Fruit fly (Drosophila melanogaster): ENCODE measurements around the gene Ldsdh1.

The Ldsdh1 gene

DNA sequence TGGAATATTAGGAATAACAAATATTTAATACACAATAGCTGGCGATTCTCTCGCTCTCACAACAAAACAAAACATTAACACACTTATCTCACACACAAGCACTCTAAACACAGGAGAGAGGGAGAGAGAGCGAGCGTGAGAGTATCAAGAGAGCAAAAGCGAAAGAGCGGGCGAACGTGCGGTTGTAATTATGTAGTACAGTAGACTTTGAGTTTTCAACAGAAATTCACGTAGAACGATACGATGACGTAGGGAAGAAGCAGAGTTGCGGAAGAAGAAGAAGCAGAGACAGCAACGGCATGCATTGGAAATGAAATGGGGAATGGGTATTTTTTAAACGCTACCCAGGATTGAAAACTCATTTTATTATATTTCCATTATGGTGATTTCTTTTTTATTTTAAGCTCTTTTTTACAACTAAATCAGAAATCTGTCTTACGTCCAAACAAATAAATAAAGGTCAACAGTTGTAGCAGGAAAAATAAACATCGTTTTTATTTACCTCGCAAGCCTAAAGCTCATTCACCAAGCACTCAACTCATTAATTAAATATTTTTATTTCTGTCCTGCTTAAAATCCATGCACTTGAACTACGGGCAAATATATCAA, 23.5 kb downstream of the Ldsdh1 start:
- TF ChIP-seq gl (tag; optimal IDR thresholded peaks at IDR 0.05) (peak; percentile 6), CG13204 (GFP tag; optimal IDR thresholded peaks at IDR 0.05) (no peak), CG4496 (GFP tag; IDR thresholded peaks at IDR 0.05) (peak; percentile 6; the same call in 1 of the 3 replicates), CG12605 (GFP tag; IDR thresholded peaks at IDR 0.05) (peak; percentile 26), rn (GFP tag; IDR thresholded peaks at IDR 0.05) (no peak), Ets98B (GFP tag; IDR thresholded peaks at IDR 0.05) (peak; percentile 7; the same call in 1 of the 2 replicates)

DNA sequence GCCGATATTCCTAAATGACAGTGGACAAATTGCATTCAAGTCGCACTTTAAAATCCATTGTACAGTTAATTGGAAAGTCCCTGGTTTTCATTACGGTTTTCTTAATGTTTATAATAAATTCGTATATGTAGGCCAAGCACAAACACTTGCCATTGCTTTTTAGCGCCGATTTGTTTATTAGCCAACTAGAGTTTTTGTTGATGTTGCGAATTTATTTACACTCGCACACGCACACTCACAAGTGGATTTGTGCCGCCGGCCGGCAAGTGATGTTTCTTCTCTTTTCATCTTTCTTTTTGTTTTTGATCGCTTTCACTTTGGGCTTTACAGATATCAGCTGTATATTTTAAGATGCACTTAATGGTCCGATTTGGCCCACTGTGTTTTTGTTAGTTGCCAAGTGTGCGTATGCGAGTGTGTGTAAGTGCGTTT, 24.1 kb downstream of the Ldsdh1 start:
- TF ChIP-seq CG8301 (tag; optimal IDR thresholded peaks at IDR 0.05) (peak; percentile 78), fd96Ca (GFP tag; IDR thresholded peaks at IDR 0.05) (peak; percentile 69; the same call in 2 of the 3 replicates), Ets98B (GFP tag; IDR thresholded peaks at IDR 0.05) (peak; percentile 7; the same call in 1 of the 2 replicates), D1 (tag; optimal IDR thresholded peaks at IDR 0.05) (no peak), EcR (GFP tag; optimal IDR thresholded peaks at IDR 0.05) (no peak), Snoo (tag; optimal IDR thresholded peaks at IDR 0.05) (peak; percentile 60), CG32121 (GFP tag; IDR thresholded peaks at IDR 0.05) (peak; percentile 46; the same call in 1 of the 2 replicates), CG15710 (tag; optimal IDR thresholded peaks at IDR 0.05) (peak; percentile 75), CG14655 (GFP tag; optimal IDR thresholded peaks at IDR 0.05) (peak; percentile 87), CG13204 (GFP tag; optimal IDR thresholded peaks at IDR 0.05) (no peak), CG12605 (GFP tag; IDR thresholded peaks at IDR 0.05) (no peak), CG10348 (GFP tag; IDR thresholded peaks at IDR 0.05) (no peak), CG34367 (tag; optimal IDR thresholded peaks at IDR 0.05) (peak; percentile 56), CG4496 (GFP tag; IDR thresholded peaks at IDR 0.05) (peak; percentile 58; the same call in 1 of the 3 replicates), rn (GFP tag; IDR thresholded peaks at IDR 0.05) (peak; percentile 46; the same call in 1 of the 2 replicates), Pif1B (GFP tag; optimal IDR thresholded peaks at IDR 0.05) (peak; percentile 42), Pif1A (GFP tag; optimal IDR thresholded peaks at IDR 0.05) (peak; percentile 59), gl (tag; optimal IDR thresholded peaks at IDR 0.05) (no peak), CG8159 (tag; optimal IDR thresholded peaks at IDR 0.05) (peak; percentile 80), CG17806 (tag; optimal IDR thresholded peaks at IDR 0.05) (peak; percentile 61), CG9948 (tag; optimal IDR thresholded peaks at IDR 0.05) (peak; percentile 76)

DNA sequence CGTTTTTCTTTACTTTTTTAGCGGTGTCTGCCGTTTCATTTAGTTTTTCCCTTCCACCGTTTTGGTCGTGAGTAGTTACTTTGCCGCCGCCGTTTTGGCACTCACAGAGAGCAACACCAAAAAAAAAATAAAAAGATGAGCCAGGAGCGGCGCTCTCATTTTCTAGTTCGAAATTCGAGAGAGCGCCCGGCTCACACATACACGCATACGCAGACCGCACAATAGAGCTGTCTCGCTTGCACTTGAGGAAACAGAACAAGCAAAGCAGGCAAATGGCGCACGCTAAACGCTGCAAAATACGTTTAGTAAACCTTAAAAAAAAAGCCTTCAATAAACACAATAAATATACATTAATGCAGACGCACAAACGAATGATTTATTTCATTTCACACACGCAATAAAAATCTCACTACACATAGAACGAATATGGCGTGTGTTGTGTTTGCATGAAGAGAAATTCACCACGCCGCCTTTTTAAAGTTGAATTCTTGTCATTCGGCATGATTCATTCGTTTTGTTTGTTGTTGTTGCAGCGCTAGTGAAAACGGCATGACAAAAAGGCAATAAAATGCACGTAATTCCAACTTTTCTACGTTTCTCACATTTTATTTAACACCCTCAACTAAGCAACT, 24.7 kb downstream of the Ldsdh1 start:
- TF ChIP-seq gl (tag; optimal IDR thresholded peaks at IDR 0.05), result peak; percentile 36
- TF ChIP-seq Snoo (tag; optimal IDR thresholded peaks at IDR 0.05), result peak; percentile 0
- peak; percentile 19 for TF ChIP-seq CG15710 (tag; optimal IDR thresholded peaks at IDR 0.05)
- no peak for TF ChIP-seq rn (GFP tag; IDR thresholded peaks at IDR 0.05)
- peak; percentile 37; the same call in 1 of the 2 replicates for TF ChIP-seq CG32121 (GFP tag; IDR thresholded peaks at IDR 0.05)
- TF ChIP-seq CG4496 (GFP tag; IDR thresholded peaks at IDR 0.05), result peak; percentile 76
- peak; percentile 46; the same call in 1 of the 2 replicates for TF ChIP-seq Ets98B (GFP tag; IDR thresholded peaks at IDR 0.05)
- peak; percentile 51 for TF ChIP-seq Pif1B (GFP tag; optimal IDR thresholded peaks at IDR 0.05)
- no peak for TF ChIP-seq CG9948 (tag; optimal IDR thresholded peaks at IDR 0.05)
- TF ChIP-seq CG17806 (tag; optimal IDR thresholded peaks at IDR 0.05), result no peak
- no peak for TF ChIP-seq CG8301 (tag; optimal IDR thresholded peaks at IDR 0.05)
- peak; percentile 18 for TF ChIP-seq CG13204 (GFP tag; optimal IDR thresholded peaks at IDR 0.05)
- TF ChIP-seq CG14655 (GFP tag; optimal IDR thresholded peaks at IDR 0.05), result no peak
- peak; percentile 31; the same call in 1 of the 2 replicates for TF ChIP-seq CG12605 (GFP tag; IDR thresholded peaks at IDR 0.05)
- TF ChIP-seq fd96Ca (GFP tag; IDR thresholded peaks at IDR 0.05), result peak; percentile 54; the same call in 1 of the 3 replicates

DNA sequence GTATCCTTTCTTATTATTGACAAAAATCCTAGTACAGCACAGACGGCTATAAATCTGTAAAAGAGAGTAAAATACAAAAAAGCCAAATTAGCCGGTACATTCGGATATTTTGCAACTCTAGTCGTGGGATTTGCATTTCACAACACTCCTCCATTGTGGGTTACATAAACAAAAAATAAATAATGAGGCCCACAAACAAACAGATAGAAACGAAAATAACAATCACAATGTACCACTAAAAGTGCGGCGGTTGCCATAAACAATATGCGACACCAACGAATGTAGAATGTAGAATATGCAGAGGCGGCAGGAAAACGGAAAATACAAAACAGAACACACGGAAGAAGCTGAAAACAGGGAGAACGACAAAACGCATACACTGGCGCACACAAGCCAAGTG, 25.3 kb downstream of the Ldsdh1 start:
- no peak for TF ChIP-seq CG13204 (GFP tag; optimal IDR thresholded peaks at IDR 0.05)
- no peak for TF ChIP-seq rn (GFP tag; IDR thresholded peaks at IDR 0.05)
- no peak for TF ChIP-seq CG10348 (GFP tag; IDR thresholded peaks at IDR 0.05)
- no peak for TF ChIP-seq CG14655 (GFP tag; optimal IDR thresholded peaks at IDR 0.05)
- TF ChIP-seq Snoo (tag; optimal IDR thresholded peaks at IDR 0.05), result no peak

DNA sequence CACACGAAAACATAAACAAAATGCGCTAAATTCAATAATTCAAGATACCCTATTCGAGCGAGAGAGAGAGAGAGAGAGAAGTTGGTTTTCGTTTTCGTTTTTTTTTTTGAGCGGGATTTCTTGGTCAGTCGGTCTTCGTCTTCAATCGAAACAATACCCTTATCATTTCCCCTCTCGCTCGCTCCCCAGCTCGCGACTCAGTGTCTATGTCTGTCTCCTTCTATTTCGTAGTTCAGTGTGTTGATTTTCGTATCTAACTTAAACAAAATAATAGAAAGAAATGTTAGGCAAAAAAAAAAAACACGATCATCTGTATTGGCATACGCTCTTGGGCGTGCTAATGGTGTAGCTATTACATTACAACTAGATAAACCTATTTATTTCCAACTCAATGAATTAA, 32.1 kb downstream of the Ldsdh1 start:
- TF ChIP-seq CG8301 (tag; optimal IDR thresholded peaks at IDR 0.05) (no peak), CG9948 (tag; optimal IDR thresholded peaks at IDR 0.05) (no peak), Pif1A (GFP tag; optimal IDR thresholded peaks at IDR 0.05) (no peak), CG4496 (GFP tag; IDR thresholded peaks at IDR 0.05) (no peak), CG17806 (tag; optimal IDR thresholded peaks at IDR 0.05) (no peak), gl (tag; optimal IDR thresholded peaks at IDR 0.05) (no peak), Snoo (tag; optimal IDR thresholded peaks at IDR 0.05) (no peak), EcR (GFP tag; optimal IDR thresholded peaks at IDR 0.05) (no peak), rn (GFP tag; IDR thresholded peaks at IDR 0.05) (no peak), CG10348 (GFP tag; IDR thresholded peaks at IDR 0.05) (no peak), CG14655 (GFP tag; optimal IDR thresholded peaks at IDR 0.05) (no peak), CG15710 (tag; optimal IDR thresholded peaks at IDR 0.05) (no peak), CG12605 (GFP tag; IDR thresholded peaks at IDR 0.05) (no peak)

DNA sequence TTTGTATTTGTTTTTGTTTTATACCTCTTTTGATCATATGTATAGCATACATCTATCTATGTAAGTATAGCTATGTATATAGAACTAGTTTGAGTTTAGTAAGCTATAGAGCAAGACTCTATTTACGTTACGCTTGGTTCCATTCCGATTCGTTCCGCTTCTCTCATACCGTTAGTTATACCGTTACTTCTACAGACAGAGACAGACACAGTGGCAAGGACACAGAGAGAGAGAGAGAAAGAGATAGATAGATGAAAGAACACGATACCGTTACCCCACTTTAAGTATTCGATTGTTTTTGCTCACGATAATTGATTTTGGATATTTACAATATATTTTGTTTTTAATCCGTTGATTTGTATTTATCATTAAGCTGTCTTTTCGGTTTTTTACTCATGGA, 34.9 kb downstream of the Ldsdh1 start:
- no peak for TF ChIP-seq CG4496 (GFP tag; IDR thresholded peaks at IDR 0.05)
- TF ChIP-seq Snoo (tag; optimal IDR thresholded peaks at IDR 0.05), result no peak
- TF ChIP-seq rn (GFP tag; IDR thresholded peaks at IDR 0.05), result no peak
- no peak for TF ChIP-seq CG17806 (tag; optimal IDR thresholded peaks at IDR 0.05)
- TF ChIP-seq CG13204 (GFP tag; optimal IDR thresholded peaks at IDR 0.05), result no peak
- no peak for TF ChIP-seq CG34367 (tag; optimal IDR thresholded peaks at IDR 0.05)
- TF ChIP-seq Ets98B (GFP tag; IDR thresholded peaks at IDR 0.05), result no peak
- no peak for TF ChIP-seq CG10348 (GFP tag; IDR thresholded peaks at IDR 0.05)
- no peak for TF ChIP-seq CG9948 (tag; optimal IDR thresholded peaks at IDR 0.05)
- no peak for TF ChIP-seq EcR (GFP tag; optimal IDR thresholded peaks at IDR 0.05)
- TF ChIP-seq CG8301 (tag; optimal IDR thresholded peaks at IDR 0.05), result no peak
- TF ChIP-seq CG15710 (tag; optimal IDR thresholded peaks at IDR 0.05), result no peak
- TF ChIP-seq CG8159 (tag; optimal IDR thresholded peaks at IDR 0.05), result no peak

All from whole organism, pupa.